Fruit fly (Drosophila melanogaster) whole organism, pupa: ENCODE data around the gene CDase.

ENCODE experiments used
- CG10348 ChIP-seq: fragments of 200-800 bp; sonication (Bioruptor generic); IDR thresholded peaks from 2 replicates; pipeline ENCODE4 v1.3.6; 2022; ENCODE audit warnings: missing biosample characterization, missing genetic modification characterization
- CG12605 ChIP-seq: fragments of 200-800 bp; sonication (Bioruptor generic); IDR thresholded peaks from 2 replicates; pipeline ENCODE4 v1.3.6; 2022; ENCODE audit warnings: missing biosample characterization, missing genetic modification characterization
- CG13204 ChIP-seq: fragments of 200-800 bp; sonication (Bioruptor generic); optimal IDR thresholded peaks from 2 replicates; lab custom pipeline; 2018; ENCODE audit warnings: missing biosample characterization, mild to moderate bottlenecking, missing genetic modification characterization, moderate library complexity
- CG14655 ChIP-seq: fragments of 200-800 bp; sonication (Bioruptor generic); optimal IDR thresholded peaks from 3 replicates; lab custom pipeline; 2017; ENCODE audit warnings: mild to moderate bottlenecking, missing biosample characterization, missing genetic modification reagents, missing genetic modification characterization
- CG32121 ChIP-seq: fragments of 200-800 bp; sonication (Bioruptor generic); IDR thresholded peaks from 2 replicates; pipeline ENCODE4 v1.3.6; 2022; ENCODE audit warnings: missing biosample characterization, missing genetic modification characterization
- CG4496 ChIP-seq: fragments of 200-800 bp; sonication (Bioruptor generic); IDR thresholded peaks from 3 replicates; pipeline ENCODE4 v1.3.6; 2022; ENCODE audit warnings: missing biosample characterization, missing genetic modification characterization
- CG8159 ChIP-seq: fragments of 200-800 bp; sonication (Bioruptor generic); optimal IDR thresholded peaks from 3 replicates; lab custom pipeline; 2018; ENCODE audit warnings: missing biosample characterization, mild to moderate bottlenecking, missing genetic modification characterization, moderate library complexity
- CG8301 ChIP-seq: fragments of 200-800 bp; sonication (Bioruptor generic); optimal IDR thresholded peaks from 2 replicates; lab custom pipeline; 2018; ENCODE audit warnings: missing biosample characterization, mild to moderate bottlenecking, missing genetic modification characterization
- EcR ChIP-seq: fragments of 200-800 bp; sonication (Bioruptor generic); optimal IDR thresholded peaks from 3 replicates; lab custom pipeline; 2019; ENCODE audit warnings: missing biosample characterization, missing genetic modification characterization, mild to moderate bottlenecking, moderate library complexity, missing genetic modification reagents
- Ets98B ChIP-seq: fragments of 200-800 bp; sonication (Bioruptor generic); IDR thresholded peaks from 2 replicates; pipeline ENCODE4 v1.3.6; 2022; ENCODE audit warnings: missing biosample characterization, missing genetic modification characterization
- Pif1B ChIP-seq: fragments of 200-800 bp; sonication (Bioruptor generic); optimal IDR thresholded peaks from 3 replicates; lab custom pipeline; 2016; ENCODE audit warnings: missing biosample characterization, missing genetic modification characterization
- Snoo ChIP-seq: fragments of 200-800 bp; sonication (Bioruptor generic); optimal IDR thresholded peaks from 3 replicates; lab custom pipeline; 2017; ENCODE audit warnings: missing biosample characterization, mild to moderate bottlenecking, missing genetic modification characterization, inconsistent platforms
- fd96Ca ChIP-seq: fragments of 200-800 bp; sonication (Bioruptor generic); IDR thresholded peaks from 3 replicates; pipeline ENCODE4 v1.3.6; 2022; ENCODE audit warnings: missing biosample characterization, missing genetic modification characterization
- gl ChIP-seq: fragments of 200-800 bp; sonication (Bioruptor generic); optimal IDR thresholded peaks from 2 replicates; lab custom pipeline; 2018; ENCODE audit warnings: missing biosample characterization, mild to moderate bottlenecking, missing genetic modification characterization

- TF ChIP-seq Ets98B (GFP tag; lab: Robert Waterston, UW) (no peak), gl (tag; lab: Kevin White, UChicago) (no peak), CG12605 (no peak), CG8159 (no peak), fd96Ca (no peak), CG13204 (GFP tag; lab: Kevin White, UChicago) (no peak), EcR (GFP tag; lab: Kevin White, UChicago) (no peak), CG8301 (tag; lab: Kevin White, UChicago) (no peak), Pif1B (no peak), CG10348 (no peak), CG32121 (GFP tag; lab: Robert Waterston, UW) (no peak), CG4496 (GFP tag; lab: Robert Waterston, UW) (no peak), CG14655 (no peak), Snoo (tag; lab: Kevin White, UChicago) (no peak)
Measured at dm6 chr3R:30454442-30454841, 4.9 kb upstream of the CDase start.
